Fruit fly (Drosophila melanogaster) Kc167 (cell line): ENCODE data around the gene CG7564.

Source experiments
- Myc ChIP-seq: fragments of >200 bp; optimal IDR thresholded peaks from 2 replicates; lab custom pipeline; 2017; ENCODE audit warnings: missing external identifiers
- Sin3A ChIP-seq: fragments of >200 bp; optimal IDR thresholded peaks from 2 replicates; lab custom pipeline; 2018; ENCODE audit warnings: missing external identifiers
- h ChIP-seq: fragments of >200 bp; optimal IDR thresholded peaks from 3 replicates; lab custom pipeline; 2018; ENCODE audit warnings: missing external identifiers
- insv ChIP-seq: fragments of >200 bp; optimal IDR thresholded peaks from 3 replicates; lab custom pipeline; 2018; ENCODE audit warnings: missing external identifiers
- psq ChIP-seq: fragments of >200 bp; optimal IDR thresholded peaks from 2 replicates; lab custom pipeline; 2017; ENCODE audit warnings: missing external identifiers
- ttk ChIP-seq: sonication (Bioruptor generic); optimal IDR thresholded peaks from 2 replicates; lab custom pipeline; 2017; ENCODE audit warnings: missing external identifiers

- TF ChIP-seq psq (lab: Kevin White, UChicago) (no peak), Myc (lab: Kevin White, UChicago) (no peak), ttk (lab: Kevin White, UChicago) (no peak), h (lab: Kevin White, UChicago) (no peak), insv (lab: Kevin White, UChicago) (no peak), Sin3A (lab: Kevin White, UChicago) (no peak)
These were observed 7.9 kb upstream of the CG7564 start for dm6 chr3L:17506005-17506760.
